Worm (Caenorhabditis elegans) whole organism, mixed stage, embryonic: ENCODE data around the gene Y43F8B.12.

Experiments used
- M03D4.4 ChIP-seq: sonication (generic microtip); optimal IDR thresholded peaks from 2 replicates; lab custom pipeline; 2017; ENCODE audit warnings: mild to moderate bottlenecking, missing genetic modification characterization, missing compliant biosample characterization
- blmp-1 ChIP-seq: fragments of 150-350 bp; optimal IDR thresholded peaks from 2 replicates; lab custom pipeline; 2014; ENCODE audit warnings: missing biosample characterization, missing genetic modification characterization
- ceh-39 ChIP-seq: fragments of 150-350 bp; optimal IDR thresholded peaks from 2 replicates; lab custom pipeline; 2014; ENCODE audit warnings: missing biosample characterization, missing genetic modification characterization
- ceh-83 ChIP-seq: fragments of 200-800 bp; sonication (Bioruptor generic); optimal IDR thresholded peaks from 2 replicates; lab custom pipeline; 2018; ENCODE audit warnings: mild to moderate bottlenecking, missing genetic modification characterization, missing compliant biosample characterization
- cnd-1 ChIP-seq: fragments of 200-800 bp; sonication (Bioruptor generic); optimal IDR thresholded peaks from 2 replicates; lab custom pipeline; 2018; ENCODE audit warnings: mild to moderate bottlenecking, missing genetic modification characterization, missing compliant biosample characterization
- drap-1 ChIP-seq: fragments of 200-800 bp; sonication (Bioruptor generic); optimal IDR thresholded peaks from 3 replicates; lab custom pipeline; 2018; ENCODE audit warnings: mild to moderate bottlenecking, missing genetic modification characterization, missing compliant biosample characterization
- elt-1 ChIP-seq: sonication (generic microtip); optimal IDR thresholded peaks from 2 replicates; lab custom pipeline; 2017; ENCODE audit warnings: missing genetic modification characterization, mild to moderate bottlenecking, missing compliant biosample characterization, antibody characterized with exemption, moderate library complexity, borderline replicate concordance; ENCODE audit not compliant: insufficient read depth
- flh-1 ChIP-seq: fragments of 200-800 bp; sonication (Bioruptor generic); optimal IDR thresholded peaks from 2 replicates; lab custom pipeline; 2018; ENCODE audit warnings: mild to moderate bottlenecking, missing genetic modification characterization, moderate library complexity, missing compliant biosample characterization
- ham-2 ChIP-seq: fragments of 200-800 bp; sonication (Bioruptor generic); optimal IDR thresholded peaks from 2 replicates; lab custom pipeline; 2018; ENCODE audit warnings: mild to moderate bottlenecking, missing genetic modification characterization, missing compliant biosample characterization
- hlh-1 ChIP-seq: fragments of 150-350 bp; optimal IDR thresholded peaks from 2 replicates; lab custom pipeline; 2014; ENCODE audit warnings: missing biosample characterization, missing genetic modification reagents, missing genetic modification characterization
- lin-13 ChIP-seq: fragments of 150-350 bp; optimal IDR thresholded peaks from 2 replicates; lab custom pipeline; 2014; ENCODE audit warnings: missing biosample characterization, missing genetic modification characterization
- lin-32 ChIP-seq: fragments of 200-800 bp; sonication (Bioruptor generic); optimal IDR thresholded peaks from 2 replicates; lab custom pipeline; 2018; ENCODE audit warnings: mild to moderate bottlenecking, missing genetic modification characterization, missing compliant biosample characterization
- lsy-2 ChIP-seq: fragments of 150-350 bp; optimal IDR thresholded peaks from 2 replicates; lab custom pipeline; 2014; ENCODE audit warnings: missing biosample characterization, missing genetic modification characterization
- mab-5 ChIP-seq: fragments of 150-350 bp; optimal IDR thresholded peaks from 2 replicates; lab custom pipeline; 2014; ENCODE audit warnings: missing biosample characterization, missing genetic modification characterization
- mep-1 ChIP-seq: fragments of 150-350 bp; optimal IDR thresholded peaks from 2 replicates; lab custom pipeline; 2017; ENCODE audit warnings: missing biosample characterization, missing genetic modification reagents, missing genetic modification characterization, inconsistent platforms
- mls-2 ChIP-seq: sonication (generic microtip); optimal IDR thresholded peaks from 2 replicates; lab custom pipeline; 2016; ENCODE audit warnings: mild to moderate bottlenecking, missing genetic modification characterization, moderate library complexity, missing compliant biosample characterization
- nhr-12 ChIP-seq: fragments of 150-350 bp; optimal IDR thresholded peaks from 2 replicates; lab custom pipeline; 2014; ENCODE audit warnings: missing biosample characterization, missing genetic modification characterization
- nhr-2 ChIP-seq: fragments of 150-350 bp; optimal IDR thresholded peaks from 2 replicates; lab custom pipeline; 2014; ENCODE audit warnings: missing biosample characterization, missing genetic modification characterization
- nhr-237 ChIP-seq: fragments of 150-350 bp; optimal IDR thresholded peaks from 2 replicates; lab custom pipeline; 2014; ENCODE audit warnings: missing biosample characterization, missing genetic modification characterization
- nhr-28 ChIP-seq: fragments of 150-350 bp; optimal IDR thresholded peaks from 2 replicates; lab custom pipeline; 2014; ENCODE audit warnings: missing biosample characterization, missing genetic modification characterization
- nhr-76 ChIP-seq: sonication (generic microtip); optimal IDR thresholded peaks from 2 replicates; lab custom pipeline; 2017; ENCODE audit warnings: missing biosample characterization, missing genetic modification characterization
- sem-2 ChIP-seq: fragments of 200-800 bp; sonication (Bioruptor generic); optimal IDR thresholded peaks from 2 replicates; lab custom pipeline; 2018; ENCODE audit warnings: mild to moderate bottlenecking, missing genetic modification characterization, missing compliant biosample characterization
- snpc-4 ChIP-seq: fragments of 150-350 bp; optimal IDR thresholded peaks from 2 replicates; lab custom pipeline; 2014; ENCODE audit warnings: missing biosample characterization, missing genetic modification characterization
- tbx-8 ChIP-seq: fragments of 200-800 bp; sonication (Bioruptor generic); optimal IDR thresholded peaks from 2 replicates; lab custom pipeline; 2018; ENCODE audit warnings: mild to moderate bottlenecking, missing genetic modification characterization, moderate library complexity, missing compliant biosample characterization
- unc-120 ChIP-seq: sonication (generic microtip); optimal IDR thresholded peaks from 2 replicates; lab custom pipeline; 2017; ENCODE audit warnings: missing genetic modification characterization, missing compliant biosample characterization; ENCODE audit not compliant: poor library complexity, severe bottlenecking
- unc-39 ChIP-seq: fragments of 150-350 bp; optimal IDR thresholded peaks from 2 replicates; lab custom pipeline; 2014; ENCODE audit warnings: missing biosample characterization, missing genetic modification characterization
- unc-62 ChIP-seq: fragments of 150-350 bp; optimal IDR thresholded peaks from 2 replicates; lab custom pipeline; 2014; ENCODE audit warnings: missing biosample characterization, missing genetic modification reagents, missing genetic modification characterization
- zip-8 ChIP-seq: fragments of 150-350 bp; optimal IDR thresholded peaks from 2 replicates; lab custom pipeline; 2014; ENCODE audit warnings: missing biosample characterization, missing genetic modification characterization
- ztf-11 ChIP-seq: fragments of 150-350 bp; optimal IDR thresholded peaks from 2 replicates; lab custom pipeline; 2014; ENCODE audit warnings: missing biosample characterization, missing genetic modification characterization

The Y43F8B.12 gene

ce11 chrV:19485261-19485660 is 17.1 kb downstream of the Y43F8B.12 start, which contains the start of gene Y43F8B.28:
TSS of gene Y43F8B.28 (plus strand) at chrV:19485319.
- no peak for TF ChIP-seq zip-8 (tag; lab: Kevin White, UChicago)
- no peak for TF ChIP-seq M03D4.4
- TF ChIP-seq unc-120 = no peak

ce11 chrV:19485690-19486089 is 17.5 kb downstream of the Y43F8B.12 start, which contains the start of gene Y43F8B.18:
TSS of gene Y43F8B.18 (plus strand) at chrV:19485990.
- TF ChIP-seq zip-8 (tag; lab: Kevin White, UChicago) (no peak), ham-2 (no peak), ceh-39 (tag; lab: Kevin White, UChicago) (no peak), elt-1 (tag; lab: Kevin White, UChicago) (no peak), mls-2 (tag; lab: Kevin White, UChicago) (no peak), unc-39 (tag; lab: Kevin White, UChicago) (no peak), ceh-83 (GFP tag; lab: Kevin White, UChicago) (no peak), cnd-1 (tag; lab: Kevin White, UChicago) (no peak), lin-32 (GFP tag; lab: Kevin White, UChicago) (no peak), hlh-1 (no peak), unc-62 (no peak), nhr-28 (tag; lab: Kevin White, UChicago) (no peak), ztf-11 (no peak), nhr-12 (tag; lab: Kevin White, UChicago) (no peak), sem-2 (no peak), mab-5 (tag; lab: Kevin White, UChicago) (no peak), nhr-76 (tag; lab: Kevin White, UChicago) (no peak), drap-1 (GFP tag; lab: Kevin White, UChicago) (no peak)

- TF ChIP-seq zip-8 (tag; lab: Kevin White, UChicago) (no peak), lin-13 (tag; lab: Kevin White, UChicago) (no peak), unc-62 (no peak), drap-1 (GFP tag; lab: Kevin White, UChicago) (no peak), unc-120 (no peak), nhr-237 (tag; lab: Kevin White, UChicago) (no peak), hlh-1 (no peak), mab-5 (tag; lab: Kevin White, UChicago) (no peak), ceh-39 (tag; lab: Kevin White, UChicago) (no peak)
Measured at ce11 chrV:19490461-19490860, 22.3 kb downstream of the Y43F8B.12 start, which contains the start of gene Y43F8B.7. TSS of gene Y43F8B.7 (plus strand) at chrV:19490761.

- TF ChIP-seq blmp-1 (tag; lab: Kevin White, UChicago) (no peak), ztf-11 (no peak), flh-1 (GFP tag; lab: Kevin White, UChicago) (no peak), tbx-8 (GFP tag; lab: Kevin White, UChicago) (no peak), drap-1 (GFP tag; lab: Kevin White, UChicago) (no peak), ceh-83 (GFP tag; lab: Kevin White, UChicago) (no peak), unc-62 (no peak), mls-2 (tag; lab: Kevin White, UChicago) (no peak), snpc-4 (tag; lab: Kevin White, UChicago) (no peak)
Measured at ce11 chrV:19491302-19491701, 23.1 kb downstream of the Y43F8B.12 start, which contains the start of gene Y43F8B.29. TSS of gene Y43F8B.29 (plus strand) at chrV:19491602.

- TF ChIP-seq mls-2 (tag; lab: Kevin White, UChicago) (no peak), drap-1 (GFP tag; lab: Kevin White, UChicago) (peak; percentile 8), ceh-83 (GFP tag; lab: Kevin White, UChicago) (no peak)
- TF ChIP-seq, all 35 proteins: peak for 1
Measured at ce11 chrV:19495145-19495544, 27.0 kb downstream of the Y43F8B.12 start.

ce11 chrV:19495587-19495986 is 27.4 kb downstream of the Y43F8B.12 start, which contains the start of gene scl-21:
TSS of gene scl-21 (minus strand) at chrV:19495687.
- TF ChIP-seq ceh-39 (tag; lab: Kevin White, UChicago) = no peak
- no peak for TF ChIP-seq nhr-2
- TF ChIP-seq zip-8 (tag; lab: Kevin White, UChicago) = no peak
- TF ChIP-seq hlh-1 = no peak
- TF ChIP-seq lsy-2 (tag; lab: Kevin White, UChicago) = no peak
- no peak for TF ChIP-seq cnd-1 (tag; lab: Kevin White, UChicago)
- TF ChIP-seq nhr-237 (tag; lab: Kevin White, UChicago) = no peak
- TF ChIP-seq snpc-4 (tag; lab: Kevin White, UChicago) = no peak
- TF ChIP-seq lin-13 (tag; lab: Kevin White, UChicago) = no peak
- TF ChIP-seq mep-1 (tag; lab: Kevin White, UChicago) = no peak
- TF ChIP-seq mls-2 (tag; lab: Kevin White, UChicago) = no peak
